Fruit fly (Drosophila melanogaster): ENCODE data around the gene CG6184.

The CG6184 gene

DNA sequence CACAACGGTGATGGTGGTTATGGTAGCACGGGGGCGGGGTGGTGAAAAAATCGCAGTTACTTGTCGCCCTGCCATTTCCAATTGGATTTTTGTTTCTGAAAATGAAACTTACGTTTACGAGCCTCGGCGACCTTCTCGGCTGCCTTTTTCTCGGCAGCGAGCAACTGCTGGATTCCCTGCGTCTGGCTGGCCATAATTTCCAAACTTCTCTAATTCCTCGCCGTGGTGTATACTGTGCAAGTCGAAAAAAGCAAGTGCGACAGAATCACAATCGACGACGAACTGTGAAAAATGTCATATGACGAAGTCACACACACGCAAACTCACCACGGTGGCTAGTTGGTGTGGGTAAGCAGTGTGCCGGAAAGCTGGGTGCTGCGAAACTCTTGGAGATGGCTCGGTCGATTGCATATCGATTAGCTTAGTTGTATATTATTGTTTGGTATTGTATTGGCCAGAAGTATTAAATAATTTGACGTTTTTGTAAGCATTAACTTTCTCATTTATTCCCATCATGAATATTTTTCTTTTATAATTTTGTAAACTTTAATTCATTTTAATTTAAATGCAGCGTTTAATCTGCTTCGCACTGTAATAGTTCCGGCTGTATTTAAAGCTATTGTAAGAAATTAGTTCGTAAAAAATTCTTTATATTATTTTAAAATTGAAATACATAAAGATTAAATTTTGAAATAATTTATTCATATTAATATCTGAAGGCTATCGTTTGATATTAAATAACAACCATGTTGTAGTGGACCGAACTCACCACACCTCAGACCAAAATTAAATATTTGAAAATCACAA, 13.4 kb downstream of the CG6184 start, which contains the start of gene Vha13 (continued):
- TF ChIP-seq CG6765 (GFP tag; optimal IDR thresholded peaks at IDR 0.05) (peak; percentile 52), ato (GFP tag; IDR thresholded peaks at IDR 0.05; ENCODE audit: partially characterized antibody) (peak; percentile 70; the same call in 1 of the 2 replicates), lola (GFP tag; optimal IDR thresholded peaks at IDR 0.05) (peak in 1 of 3 experiments; percentile 32), wek (GFP tag; optimal IDR thresholded peaks at IDR 0.05) (peak; percentile 54), Myb (GFP tag; optimal IDR thresholded peaks at IDR 0.05) (peak; percentile 40), abd-A (tag; optimal IDR thresholded peaks at IDR 0.05) (peak; percentile 69), tna (GFP tag; IDR thresholded peaks at IDR 0.05; ENCODE audit: partially characterized antibody) (peak; percentile 18; the same call in 1 of the 2 replicates), Ravus (GFP tag; IDR thresholded peaks at IDR 0.05) (no peak), H15 (GFP tag; IDR thresholded peaks at IDR 0.05) (peak; percentile 38; the same call in 1 of the 3 replicates), CG9876 (GFP tag; optimal IDR thresholded peaks at IDR 0.05) (peak; percentile 36), CG4820 (GFP tag; optimal IDR thresholded peaks at IDR 0.05) (peak; percentile 35), CG15514 (GFP tag; optimal IDR thresholded peaks at IDR 0.05) (peak; percentile 36), Atf-2 (GFP tag; optimal IDR thresholded peaks at IDR 0.05) (no peak), CG12391 (tag; optimal IDR thresholded peaks at IDR 0.05) (peak; percentile 36), ci (GFP tag; IDR thresholded peaks at IDR 0.05) (peak; percentile 44; the same call in 1 of the 3 replicates), stwl (tag; optimal IDR thresholded peaks at IDR 0.05) (peak; percentile 66), hkb (optimal IDR thresholded peaks at IDR 0.05) (no peak), hkb (GFP tag; IDR thresholded peaks at IDR 0.05) (no peak; the same call in 1 of the 2 replicates), CG16779 (GFP tag; IDR thresholded peaks at IDR 0.05) (no peak), CTCF (GFP tag; optimal IDR thresholded peaks at IDR 0.05) (peak; percentile 22), CG9215 (GFP tag; IDR thresholded peaks at IDR 0.05) (peak; percentile 59), gro (GFP tag; optimal IDR thresholded peaks at IDR 0.05) (peak; percentile 45), Elba2 (GFP tag; optimal IDR thresholded peaks at IDR 0.05) (peak; percentile 53), CG2199 (GFP tag; IDR thresholded peaks at IDR 0.05) (0 out of 3 replicates have a peak, but pooled peaks have one; percentile 60), pb (GFP tag; optimal IDR thresholded peaks at IDR 0.05) (no peak), Trl (optimal IDR thresholded peaks at IDR 0.05) (no peak), Trl (GFP tag; optimal IDR thresholded peaks at IDR 0.05) (peak; percentile 43), pnt (GFP tag; optimal IDR thresholded peaks at IDR 0.05) (peak; percentile 15), Ada2b (GFP tag; IDR thresholded peaks at IDR 0.05) (0 out of 2 replicates have a peak, but pooled peaks have one; percentile 9), en (GFP tag; optimal IDR thresholded peaks at IDR 0.05) (no peak), gem (tag; optimal IDR thresholded peaks at IDR 0.05) (peak; percentile 51), chm (GFP tag; IDR thresholded peaks at IDR 0.05) (peak; percentile 82), pum (GFP tag; optimal IDR thresholded peaks at IDR 0.05) (peak; percentile 18), BEAF-32 (GFP tag; optimal IDR thresholded peaks at IDR 0.05) (peak; percentile 72), D19A (tag; optimal IDR thresholded peaks at IDR 0.05) (no peak), CG1647 (GFP tag; optimal IDR thresholded peaks at IDR 0.05) (peak; percentile 39), toy (GFP tag; IDR thresholded peaks at IDR 0.05) (no peak), chif (GFP tag; optimal IDR thresholded peaks at IDR 0.05) (peak in 1 of 2 experiments; percentile 3), CG3163 (GFP tag; optimal IDR thresholded peaks at IDR 0.05) (peak; percentile 2), Spps (tag; optimal IDR thresholded peaks at IDR 0.05) (no peak), CrebB (tag; optimal IDR thresholded peaks at IDR 0.05) (peak; percentile 36), CG16863 (GFP tag; optimal IDR thresholded peaks at IDR 0.05) (peak; percentile 11), CHES-1-like (GFP tag; optimal IDR thresholded peaks at IDR 0.05) (peak; percentile 39), Atf6 (GFP tag; IDR thresholded peaks at IDR 0.05) (no peak; the same call in 1 of the 2 replicates), CG10321 (GFP tag; IDR thresholded peaks at IDR 0.05) (no peak), CG18619 (GFP tag; optimal IDR thresholded peaks at IDR 0.05) (peak; percentile 24), Hr3 (GFP tag; optimal IDR thresholded peaks at IDR 0.05) (peak; percentile 26), Doc2 (GFP tag; IDR thresholded peaks at IDR 0.05) (no peak), CG7357 (GFP tag; IDR thresholded peaks at IDR 0.05) (0 out of 3 replicates have a peak, but pooled peaks have one; percentile 26), maf-S (GFP tag; optimal IDR thresholded peaks at IDR 0.05) (peak; percentile 48)
